Worm (Caenorhabditis elegans): Measurements from ENCODE around the gene catp-7.

catp-7 gene

ce11 chrIV:8618698-8619097 is 32.9 kb downstream of the catp-7 start, which contains the start of gene F42A9.8:
Gene F42A9.8, minus strand, starts transcription at chrIV:8618785.
- no peak for TF ChIP-seq pax-1 (tag; optimal IDR thresholded peaks at IDR 0.05)
- no peak for TF ChIP-seq fax-1 (tag; optimal IDR thresholded peaks at IDR 0.05)
- no peak for TF ChIP-seq hlh-15 (tag; optimal IDR thresholded peaks at IDR 0.05)
- no peak for TF ChIP-seq gmeb-2 (tag; optimal IDR thresholded peaks at IDR 0.05)
- no peak for TF ChIP-seq F13H6.1 (tag; optimal IDR thresholded peaks at IDR 0.05)
- TF ChIP-seq syd-9 (tag; optimal IDR thresholded peaks at IDR 0.05), result no peak
- TF ChIP-seq elt-2 (tag; optimal IDR thresholded peaks at IDR 0.05), result no peak

ce11 chrIV:8620102-8620733 is 34.4 kb downstream of the catp-7 start, which contains the start of gene lin-49:
Gene lin-49, plus strand, starts transcription at chrIV:8620683.
- no peak for TF ChIP-seq fax-1 (tag; optimal IDR thresholded peaks at IDR 0.05)
- TF ChIP-seq unc-86 (tag; optimal IDR thresholded peaks at IDR 0.05), result no peak
- TF ChIP-seq ceh-30 (tag; optimal IDR thresholded peaks at IDR 0.05), result no peak
- no peak for TF ChIP-seq elt-2 (tag; optimal IDR thresholded peaks at IDR 0.05)
- TF ChIP-seq unc-42 (tag; optimal IDR thresholded peaks at IDR 0.05), result no peak
- no peak for TF ChIP-seq pros-1 (tag; optimal IDR thresholded peaks at IDR 0.05)
- TF ChIP-seq pag-3 (tag; optimal IDR thresholded peaks at IDR 0.05; ENCODE audit: borderline replicate concordance), result no peak
- TF ChIP-seq C38D4.7 (GFP tag; optimal IDR thresholded peaks at IDR 0.05), result no peak
- TF ChIP-seq ceh-18 (tag; optimal IDR thresholded peaks at IDR 0.05), result no peak
- no peak for TF ChIP-seq ceh-9 (tag; optimal IDR thresholded peaks at IDR 0.05)
- peak; percentile 53 for TF ChIP-seq tbx-2 (tag; optimal IDR thresholded peaks at IDR 0.05)
- peak; percentile 43 for TF ChIP-seq ceh-31 (tag; optimal IDR thresholded peaks at IDR 0.05)
- no peak for TF ChIP-seq syd-9 (tag; optimal IDR thresholded peaks at IDR 0.05)
- TF ChIP-seq ref-2 (tag; optimal IDR thresholded peaks at IDR 0.05), result no peak
- peak; percentile 38 for TF ChIP-seq unc-55 (GFP tag; optimal IDR thresholded peaks at IDR 0.05)
- TF ChIP-seq hlh-30 (tag; optimal IDR thresholded peaks at IDR 0.05; ENCODE audit: insufficient read depth), result peak; percentile 79
- no peak for TF ChIP-seq pat-9 (tag; optimal IDR thresholded peaks at IDR 0.05)
- no peak for TF ChIP-seq ztf-16 (tag; optimal IDR thresholded peaks at IDR 0.05)
- peak; percentile 55 for TF ChIP-seq nfya-1 (tag; optimal IDR thresholded peaks at IDR 0.05)

ce11 chrIV:8625730-8626129 is 39.9 kb downstream of the catp-7 start:
- TF ChIP-seq dmd-4 (tag; optimal IDR thresholded peaks at IDR 0.05; ENCODE audit: borderline replicate concordance) (no peak), ref-2 (tag; optimal IDR thresholded peaks at IDR 0.05) (no peak), F13H6.1 (tag; optimal IDR thresholded peaks at IDR 0.05) (no peak), ztf-16 (tag; optimal IDR thresholded peaks at IDR 0.05) (no peak), unc-55 (GFP tag; optimal IDR thresholded peaks at IDR 0.05) (no peak), ceh-30 (tag; optimal IDR thresholded peaks at IDR 0.05) (no peak), K09A11.1 (tag; optimal IDR thresholded peaks at IDR 0.05; ENCODE audit: insufficient read depth) (no peak), fax-1 (tag; optimal IDR thresholded peaks at IDR 0.05) (no peak), ceh-9 (tag; optimal IDR thresholded peaks at IDR 0.05) (no peak)

- TF ChIP-seq unc-42 (tag; optimal IDR thresholded peaks at IDR 0.05), result peak; percentile 77
- no peak for TF ChIP-seq nhr-232 (tag; optimal IDR thresholded peaks at IDR 0.05)
- no peak for TF ChIP-seq sdc-2 (tag; optimal IDR thresholded peaks at IDR 0.05)
Observed at ce11 chrIV:8626294-8626693, 40.5 kb downstream of the catp-7 start.

ce11 chrIV:8627328-8627727 is 41.5 kb downstream of the catp-7 start, which contains the start of gene F42A9.11:
Gene F42A9.11, plus strand, starts transcription at chrIV:8627637.
- TF ChIP-seq tbx-2 (tag; optimal IDR thresholded peaks at IDR 0.05), result peak; percentile 8
- TF ChIP-seq nhr-11 (tag; optimal IDR thresholded peaks at IDR 0.05), result no peak
- TF ChIP-seq sdc-2 (tag; optimal IDR thresholded peaks at IDR 0.05), result peak; percentile 38
- peak; percentile 37 for TF ChIP-seq ceh-31 (tag; optimal IDR thresholded peaks at IDR 0.05)
- TF ChIP-seq odd-2 (tag; optimal IDR thresholded peaks at IDR 0.05), result no peak
- TF ChIP-seq ceh-18 (tag; optimal IDR thresholded peaks at IDR 0.05), result peak; percentile 4
- peak; percentile 17 for TF ChIP-seq C08G9.2 (tag; optimal IDR thresholded peaks at IDR 0.05)
- TF ChIP-seq ceh-14 (tag; optimal IDR thresholded peaks at IDR 0.05), result no peak
- TF ChIP-seq elt-2 (tag; optimal IDR thresholded peaks at IDR 0.05), result no peak
- TF ChIP-seq hlh-6 (tag; optimal IDR thresholded peaks at IDR 0.05), result peak; percentile 53
- peak; percentile 14 for TF ChIP-seq pros-1 (tag; optimal IDR thresholded peaks at IDR 0.05)
